Worm (Caenorhabditis elegans) whole organism, L2 larva: ENCODE data around the gene spp-6.

Experiments
- Y55F3AM.14 ChIP-seq: fragments of 200-800 bp; sonication (Bioruptor generic); optimal IDR thresholded peaks from 2 replicates; lab custom pipeline; 2018; ENCODE audit warnings: mild to moderate bottlenecking, missing genetic modification characterization, missing compliant biosample characterization
- ama-1 ChIP-seq: fragments of 150-350 bp; optimal IDR thresholded peaks from 2 replicates; lab custom pipeline; 2018; ENCODE audit warnings: inconsistent platforms
- dmd-4 ChIP-seq: sonication (generic microtip); optimal IDR thresholded peaks from 2 replicates; lab custom pipeline; 2017; ENCODE audit warnings: missing biosample characterization, missing genetic modification characterization
- lin-11 ChIP-seq: fragments of 150-350 bp; sonication (generic microtip); optimal IDR thresholded peaks from 2 replicates; lab custom pipeline; 2014; ENCODE audit warnings: missing biosample characterization, missing genetic modification characterization, inconsistent platforms, mixed read lengths
- mab-5 ChIP-seq: fragments of 150-350 bp; optimal IDR thresholded peaks from 2 replicates; lab custom pipeline; 2014; ENCODE audit warnings: missing biosample characterization, missing genetic modification characterization
- mdl-1 ChIP-seq, 2 experiments: fragments of 150-350 bp in 1 of 2; sonication (generic microtip) in 1 of 2; optimal IDR thresholded peaks; 2 replicates each; lab custom pipeline; 2017; ENCODE audit warnings: missing biosample characterization in 2 of 2, missing genetic modification characterization in 2 of 2
- nhr-11 ChIP-seq: fragments of 150-350 bp; optimal IDR thresholded peaks from 2 replicates; lab custom pipeline; 2014; ENCODE audit warnings: missing biosample characterization, missing genetic modification characterization
- nhr-12 ChIP-seq: fragments of 150-350 bp; optimal IDR thresholded peaks from 2 replicates; lab custom pipeline; 2014; ENCODE audit warnings: missing biosample characterization, missing genetic modification characterization
- nhr-23 ChIP-seq: fragments of 150-350 bp; optimal IDR thresholded peaks from 2 replicates; lab custom pipeline; 2014; ENCODE audit warnings: missing biosample characterization, missing genetic modification reagents, missing genetic modification characterization
- nhr-77 ChIP-seq: fragments of 150-350 bp; optimal IDR thresholded peaks from 2 replicates; lab custom pipeline; 2014; ENCODE audit warnings: missing biosample characterization, missing genetic modification characterization
- skn-1 ChIP-seq: sonication (generic microtip); optimal IDR thresholded peaks from 2 replicates; lab custom pipeline; 2017; ENCODE audit warnings: missing biosample characterization, missing genetic modification characterization
- unc-55 ChIP-seq: fragments of 150-350 bp; sonication (generic microtip); optimal IDR thresholded peaks from 3 replicates; lab custom pipeline; 2014; ENCODE audit warnings: missing biosample characterization, missing genetic modification reagents, missing genetic modification characterization
- ztf-11 ChIP-seq: sonication (generic microtip); optimal IDR thresholded peaks from 2 replicates; lab custom pipeline; 2017; ENCODE audit warnings: missing biosample characterization, missing genetic modification characterization

ce11 chrX:7322323-7322722, 5.2 kb downstream of the spp-6 start, which contains the start of gene T08A9.13:
- TF ChIP-seq nhr-77 (tag; lab: Kevin White, UChicago) (no peak), Y55F3AM.14 (no peak), ama-1 (lab: Kevin White, UChicago) (no peak), nhr-23 (tag; lab: Kevin White, UChicago) (no peak), mab-5 (tag; lab: Kevin White, UChicago) (no peak), nhr-11 (no peak), lin-11 (tag; lab: Kevin White, UChicago) (no peak), dmd-4 (tag; lab: Kevin White, UChicago) (no peak), unc-55 (GFP tag; lab: Kevin White, UChicago) (no peak), nhr-12 (tag; lab: Kevin White, UChicago) (no peak), mdl-1 (tag; optimal IDR thresholded peaks at IDR 0.05; lab: Kevin White, UChicago) (no peak), skn-1 (no peak), ztf-11 (tag; lab: Kevin White, UChicago) (no peak)
